Fruit fly (Drosophila melanogaster) whole organism, embryonic: Measurements from ENCODE around the gene Pis.

ENCODE experiments used
- Adf1 ChIP-seq: fragments of 200-800 bp; sonication (Bioruptor generic); IDR thresholded peaks from 2 replicates; pipeline ENCODE4 v1.3.6; 2022; ENCODE audit warnings: missing biosample characterization, missing genetic modification characterization
- Aef1 ChIP-seq: fragments of 200-800 bp; sonication (Bioruptor generic); IDR thresholded peaks from 3 replicates; pipeline ENCODE4 v1.3.6; 2022; ENCODE audit warnings: missing biosample characterization, missing genetic modification characterization
- Antp ChIP-seq: fragments of 200-800 bp; sonication (Bioruptor generic); optimal IDR thresholded peaks from 3 replicates; lab custom pipeline; 2016; ENCODE audit warnings: missing biosample characterization, missing genetic modification characterization
- Atf3 ChIP-seq: fragments of 200-800 bp; sonication (Bioruptor generic); optimal IDR thresholded peaks from 3 replicates; lab custom pipeline; 2016; ENCODE audit warnings: missing biosample characterization, missing genetic modification characterization
- CG10366 ChIP-seq: fragments of 200-800 bp; sonication (Bioruptor generic); IDR thresholded peaks from 2 replicates; pipeline ENCODE4 v1.3.6; 2022; ENCODE audit warnings: missing biosample characterization, missing genetic modification characterization
- CG10462 ChIP-seq: fragments of 200-800 bp; sonication (Bioruptor generic); optimal IDR thresholded peaks from 2 replicates; lab custom pipeline; 2016; ENCODE audit warnings: missing biosample characterization, missing genetic modification characterization
- CG11504 ChIP-seq: fragments of 200-800 bp; sonication (Bioruptor generic); optimal IDR thresholded peaks from 3 replicates; lab custom pipeline; 2019; ENCODE audit warnings: missing biosample characterization, mild to moderate bottlenecking, missing genetic modification characterization, moderate library complexity
- CG12299 ChIP-seq: fragments of 200-800 bp; sonication (Bioruptor generic); optimal IDR thresholded peaks from 2 replicates; lab custom pipeline; 2018; ENCODE audit warnings: missing biosample characterization, mild to moderate bottlenecking, missing genetic modification characterization
- CG1233 ChIP-seq: fragments of 200-800 bp; sonication (Bioruptor generic); optimal IDR thresholded peaks from 4 replicates; lab custom pipeline; 2018; ENCODE audit warnings: missing biosample characterization, mild to moderate bottlenecking, missing genetic modification characterization
- CG1603 ChIP-seq: fragments of 200-800 bp; sonication (Bioruptor generic); optimal IDR thresholded peaks from 2 replicates; lab custom pipeline; 2019; ENCODE audit warnings: missing biosample characterization, mild to moderate bottlenecking, missing genetic modification characterization, moderate library complexity
- CG1647 ChIP-seq: fragments of 200-800 bp; sonication (Bioruptor generic); optimal IDR thresholded peaks from 3 replicates; lab custom pipeline; 2016; ENCODE audit warnings: missing biosample characterization, missing genetic modification characterization
- CG2202 ChIP-seq: fragments of 200-800 bp; sonication (Bioruptor generic); optimal IDR thresholded peaks from 2 replicates; lab custom pipeline; 2018; ENCODE audit warnings: missing biosample characterization, mild to moderate bottlenecking, missing genetic modification characterization
- CG32767 ChIP-seq: fragments of 200-800 bp; sonication (Bioruptor generic); IDR thresholded peaks from 2 replicates; pipeline ENCODE4 v1.3.6; 2022; ENCODE audit warnings: missing biosample characterization, missing genetic modification characterization
- CG42726 ChIP-seq: fragments of 200-800 bp; sonication (Bioruptor generic); IDR thresholded peaks from 2 replicates; pipeline ENCODE4 v1.3.6; 2022; ENCODE audit warnings: missing biosample characterization, missing genetic modification characterization; ENCODE audit not compliant: partially characterized antibody
- CG5245 ChIP-seq: fragments of 200-800 bp; sonication (Bioruptor generic); optimal IDR thresholded peaks from 3 replicates; lab custom pipeline; 2016; ENCODE audit warnings: missing biosample characterization, missing genetic modification characterization
- CG7372 ChIP-seq: fragments of 200-800 bp; sonication (Bioruptor generic); IDR thresholded peaks from 2 replicates; pipeline ENCODE4 v1.3.6; 2022; ENCODE audit warnings: missing biosample characterization, missing genetic modification characterization
- CG8089 ChIP-seq: fragments of 200-800 bp; sonication (Bioruptor generic); optimal IDR thresholded peaks from 3 replicates; lab custom pipeline; 2016; ENCODE audit warnings: missing biosample characterization, missing genetic modification characterization
- CG9932 ChIP-seq: fragments of 200-800 bp; sonication (Bioruptor generic); IDR thresholded peaks from 2 replicates; pipeline ENCODE4 v1.3.6; 2022; ENCODE audit warnings: missing biosample characterization, missing genetic modification characterization
- D19B ChIP-seq: fragments of 200-800 bp; sonication (Bioruptor generic); optimal IDR thresholded peaks from 2 replicates; lab custom pipeline; 2017; ENCODE audit warnings: missing biosample characterization, mild to moderate bottlenecking, missing genetic modification characterization
- Dip3 ChIP-seq: fragments of 200-800 bp; sonication (Bioruptor generic); optimal IDR thresholded peaks from 3 replicates; lab custom pipeline; 2016; ENCODE audit warnings: missing biosample characterization, missing genetic modification characterization
- Doc3 ChIP-seq: fragments of 200-800 bp; sonication (Bioruptor generic); IDR thresholded peaks from 3 replicates; pipeline ENCODE4 v1.3.6; 2022; ENCODE audit warnings: missing biosample characterization, missing genetic modification characterization; ENCODE audit not compliant: partially characterized antibody
- Dp ChIP-seq: fragments of 200-800 bp; sonication (Bioruptor generic); optimal IDR thresholded peaks from 2 replicates; lab custom pipeline; 2018; ENCODE audit warnings: missing biosample characterization, mild to moderate bottlenecking, missing genetic modification characterization, moderate library complexity
- Ets65A ChIP-seq: fragments of 200-800 bp; sonication (Bioruptor generic); peaks from one replicate; lab custom pipeline; 2016; ENCODE audit warnings: missing biosample characterization, missing genetic modification characterization
- H2.0 ChIP-seq: fragments of 200-800 bp; sonication (Bioruptor generic); IDR thresholded peaks from 2 replicates; pipeline ENCODE4 v1.3.6; 2022; ENCODE audit warnings: missing biosample characterization, missing genetic modification characterization
- HLH54F ChIP-seq: fragments of 200-800 bp; sonication (Bioruptor generic); optimal IDR thresholded peaks from 3 replicates; lab custom pipeline; 2016; ENCODE audit warnings: missing biosample characterization, missing genetic modification characterization
- Hey ChIP-seq: fragments of 200-800 bp; sonication (Bioruptor generic); optimal IDR thresholded peaks from 3 replicates; lab custom pipeline; 2018; ENCODE audit warnings: missing biosample characterization, mild to moderate bottlenecking, missing genetic modification characterization
- HmgZ ChIP-seq: fragments of 200-800 bp; sonication (Bioruptor generic); optimal IDR thresholded peaks from 2 replicates; lab custom pipeline; 2018; ENCODE audit warnings: missing biosample characterization, mild to moderate bottlenecking, missing genetic modification characterization
- Lim3 ChIP-seq: fragments of 200-800 bp; sonication (Bioruptor generic); IDR thresholded peaks from 2 replicates; pipeline ENCODE4 v1.3.6; 2022; ENCODE audit warnings: missing biosample characterization, missing genetic modification characterization
- Mad ChIP-seq: fragments of 200-800 bp; sonication (Bioruptor generic); optimal IDR thresholded peaks from 2 replicates; lab custom pipeline; 2016; ENCODE audit warnings: missing biosample characterization, missing genetic modification characterization
- Max ChIP-seq: fragments of 200-800 bp; sonication (Bioruptor generic); optimal IDR thresholded peaks from 2 replicates; lab custom pipeline; 2016; ENCODE audit warnings: missing biosample characterization, mild to moderate bottlenecking, missing genetic modification characterization
- Optix ChIP-seq: fragments of 200-800 bp; sonication (Bioruptor generic); IDR thresholded peaks from 3 replicates; pipeline ENCODE4 v1.3.6; 2022; ENCODE audit warnings: missing biosample characterization, missing genetic modification characterization
- Xrp1 ChIP-seq: fragments of 200-800 bp; sonication (Bioruptor generic); IDR thresholded peaks from 2 replicates; pipeline ENCODE4 v1.3.6; 2022; ENCODE audit warnings: missing biosample characterization, missing genetic modification characterization
- abd-A ChIP-seq: fragments of 200-800 bp; sonication (Bioruptor generic); optimal IDR thresholded peaks from 3 replicates; lab custom pipeline; 2019; ENCODE audit warnings: missing biosample characterization, mild to moderate bottlenecking, missing genetic modification characterization, moderate library complexity
- aop ChIP-seq: fragments of 200-800 bp; sonication (Bioruptor generic); IDR thresholded peaks from 2 replicates; pipeline ENCODE4 v1.3.6; 2022; ENCODE audit warnings: missing biosample characterization, missing genetic modification characterization
- bigmax ChIP-seq: fragments of 200-800 bp; sonication (Bioruptor generic); optimal IDR thresholded peaks from 2 replicates; lab custom pipeline; 2018; ENCODE audit warnings: missing biosample characterization, mild to moderate bottlenecking, missing genetic modification characterization
- br ChIP-seq: fragments of >200 bp; optimal IDR thresholded peaks from 2 replicates; lab custom pipeline; 2017
- cad ChIP-seq: fragments of >200 bp; optimal IDR thresholded peaks from 2 replicates; lab custom pipeline; 2017; ENCODE audit warnings: missing biosample characterization, missing genetic modification characterization
- cg ChIP-seq: fragments of 200-800 bp; sonication (Bioruptor generic); optimal IDR thresholded peaks from 3 replicates; lab custom pipeline; 2019; ENCODE audit warnings: missing biosample characterization, mild to moderate bottlenecking, missing genetic modification characterization, moderate library complexity
- dimm ChIP-seq: fragments of 200-800 bp; sonication (Bioruptor generic); IDR thresholded peaks from 2 replicates; pipeline ENCODE4 v1.3.6; 2022; ENCODE audit warnings: missing biosample characterization, missing genetic modification characterization
- exex ChIP-seq: fragments of 200-800 bp; sonication (Bioruptor generic); optimal IDR thresholded peaks from 4 replicates; lab custom pipeline; 2018; ENCODE audit warnings: missing biosample characterization, mild to moderate bottlenecking, missing genetic modification characterization, moderate library complexity
- eyg ChIP-seq: fragments of 200-800 bp; sonication (Bioruptor generic); optimal IDR thresholded peaks from 3 replicates; lab custom pipeline; 2016; ENCODE audit warnings: missing biosample characterization, missing genetic modification characterization
- ftz-f1 ChIP-seq: fragments of 200-800 bp; sonication (Bioruptor generic); optimal IDR thresholded peaks from 2 replicates; lab custom pipeline; 2016; ENCODE audit warnings: missing biosample characterization, missing genetic modification characterization
- gcm2 ChIP-seq: fragments of 200-800 bp; sonication (Bioruptor generic); optimal IDR thresholded peaks from 2 replicates; lab custom pipeline; 2016; ENCODE audit warnings: missing biosample characterization, missing genetic modification characterization
- grau ChIP-seq: fragments of 200-800 bp; optimal IDR thresholded peaks from 3 replicates; lab custom pipeline; 2019; ENCODE audit warnings: missing biosample characterization, mild to moderate bottlenecking, missing genetic modification characterization, moderate library complexity
- hth ChIP-seq: fragments of >200 bp; optimal IDR thresholded peaks from 2 replicates; lab custom pipeline; 2017; ENCODE audit warnings: inconsistent platforms
- jigr1 ChIP-seq: fragments of 200-800 bp; sonication (Bioruptor generic); IDR thresholded peaks from 3 replicates; pipeline ENCODE4 v1.3.6; 2022; ENCODE audit warnings: missing biosample characterization, missing genetic modification characterization
- kah ChIP-seq: fragments of 200-800 bp; sonication (Bioruptor generic); optimal IDR thresholded peaks from 2 replicates; lab custom pipeline; 2018; ENCODE audit warnings: missing biosample characterization, mild to moderate bottlenecking, missing genetic modification characterization
- ken ChIP-seq: fragments of 200-800 bp; sonication (Bioruptor generic); IDR thresholded peaks from 3 replicates; pipeline ENCODE4 v1.3.6; 2022; ENCODE audit warnings: missing biosample characterization, missing genetic modification characterization
- mam ChIP-seq: fragments of 200-800 bp; sonication (Bioruptor generic); optimal IDR thresholded peaks from 3 replicates; lab custom pipeline; 2016; ENCODE audit warnings: missing biosample characterization, missing genetic modification characterization
- salm ChIP-seq: fragments of 200-800 bp; sonication (Bioruptor generic); optimal IDR thresholded peaks from 2 replicates; lab custom pipeline; 2018; ENCODE audit warnings: missing biosample characterization, mild to moderate bottlenecking, missing genetic modification characterization
- sob ChIP-seq: fragments of 200-800 bp; sonication (Bioruptor generic); IDR thresholded peaks from 2 replicates; pipeline ENCODE4 v1.3.6; 2022; ENCODE audit warnings: missing biosample characterization, missing genetic modification characterization
- tap ChIP-seq: fragments of 200-800 bp; optimal IDR thresholded peaks from 3 replicates; lab custom pipeline; 2019; ENCODE audit warnings: missing biosample characterization, mild to moderate bottlenecking, missing genetic modification characterization, moderate library complexity
- tup ChIP-seq: fragments of 200-800 bp; sonication (Bioruptor generic); optimal IDR thresholded peaks from 2 replicates; lab custom pipeline; 2016; ENCODE audit warnings: missing biosample characterization, mild to moderate bottlenecking, missing genetic modification characterization, moderate library complexity

The Pis gene

DNA sequence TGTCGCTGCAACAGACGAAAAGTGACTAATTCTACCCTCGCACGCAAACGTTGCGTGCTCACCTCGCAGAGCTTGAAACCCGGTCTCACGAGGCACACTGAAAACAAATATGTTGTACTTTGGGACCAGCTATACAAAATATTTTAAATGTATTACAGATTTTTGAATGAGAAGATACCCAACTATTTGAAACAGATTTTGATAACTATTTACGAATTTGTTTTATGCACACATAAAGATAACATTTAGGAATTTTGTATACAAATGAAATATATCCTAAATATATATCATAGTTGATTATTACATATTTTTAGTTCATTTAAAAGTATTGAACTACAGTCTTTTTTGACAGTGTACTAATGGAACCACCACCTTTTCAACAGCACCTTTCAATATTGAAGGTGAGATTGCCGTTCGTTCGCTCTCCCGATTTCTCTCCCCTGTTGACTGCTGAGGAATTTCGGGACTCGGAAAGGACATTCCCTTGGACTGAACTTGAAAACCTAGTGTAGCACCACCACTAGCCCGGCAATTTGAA lies 32.5 kb downstream of the Pis start, which contains the start of gene CG15646:
CG15646 (minus strand) TSS at position 4 of the 538 bp plus-strand sequence.
- TF ChIP-seq CG12299 (tag; lab: Kevin White, UChicago) (peak; percentile 63), jigr1 (no peak), CG11504 (peak; percentile 83), CG7372 (GFP tag; lab: Robert Waterston, UW) (0 out of 2 replicates have a peak, but pooled peaks have one; percentile 22), ftz-f1 (no peak), Lim3 (GFP tag; lab: Robert Waterston, UW) (no peak), cg (GFP tag; lab: Kevin White, UChicago) (no peak), CG2202 (tag; lab: Kevin White, UChicago) (peak; percentile 82), gcm2 (GFP tag; lab: Kevin White, UChicago) (no peak), bigmax (GFP tag; lab: Kevin White, UChicago) (no peak), dimm (GFP tag; lab: Robert Waterston, UW) (no peak), Dip3 (no peak), grau (tag; lab: Kevin White, UChicago) (peak; percentile 79), Dp (no peak), CG32767 (GFP tag; lab: Robert Waterston, UW) (0 out of 2 replicates have a peak, but pooled peaks have one; percentile 28), br (lab: Kevin White, UChicago) (no peak), Ets65A (no peak), eyg (GFP tag; lab: Kevin White, UChicago) (no peak), CG9932 (no peak), Hey (tag; lab: Kevin White, UChicago) (no peak), CG10366 (no peak), aop (no peak), Doc3 (GFP tag; lab: Robert Waterston, UW) (no peak), CG1233 (peak; percentile 77), Mad (GFP tag; lab: Kevin White, UChicago) (no peak), Xrp1 (peak; percentile 91), CG8089 (GFP tag; lab: Kevin White, UChicago) (no peak), CG10462 (GFP tag; lab: Kevin White, UChicago) (peak; percentile 49), CG1603 (peak; percentile 63), Antp (GFP tag; lab: Kevin White, UChicago) (no peak), HLH54F (no peak), salm (peak; percentile 49), Optix (GFP tag; lab: Robert Waterston, UW) (no peak), ken (GFP tag; lab: Robert Waterston, UW) (no peak), exex (tag; lab: Kevin White, UChicago) (no peak), Atf3 (GFP tag; lab: Kevin White, UChicago) (no peak), abd-A (tag; lab: Kevin White, UChicago) (no peak), D19B (GFP tag; lab: Kevin White, UChicago) (no peak), tup (GFP tag; lab: Kevin White, UChicago) (no peak), kah (GFP tag; lab: Kevin White, UChicago) (peak; percentile 21), Adf1 (GFP tag; lab: Robert Waterston, UW) (no peak), CG42726 (GFP tag; lab: Robert Waterston, UW) (no peak), Max (GFP tag; lab: Kevin White, UChicago) (peak; percentile 9), CG1647 (GFP tag; lab: Kevin White, UChicago) (no peak), cad (no peak), hth (lab: Kevin White, UChicago) (no peak), Aef1 (GFP tag; lab: Robert Waterston, UW) (no peak), mam (GFP tag; lab: Kevin White, UChicago) (no peak), HmgZ (tag; lab: Kevin White, UChicago) (no peak), tap (peak; percentile 65), sob (GFP tag; lab: Robert Waterston, UW) (peak; percentile 17; the same call in 1 of the 2 replicates), H2.0 (no peak), CG5245 (GFP tag; lab: Kevin White, UChicago) (peak; percentile 25)
